Worm (Caenorhabditis elegans) whole organism, young adult: ENCODE measurements around the gene T04C12.8.
A peak's percentile ranks its signal among the peaks of the same experiment; 100 is the strongest.

Experiments
- B0261.1 ChIP-seq: sonication (generic microtip); optimal IDR thresholded peaks from 2 replicates; lab custom pipeline; 2016; ENCODE audit warnings: mild to moderate bottlenecking, missing genetic modification characterization, moderate library complexity, missing compliant biosample characterization
- B0336.3 ChIP-seq: fragments of 200-800 bp; sonication (Bioruptor generic); IDR thresholded peaks from 2 replicates; pipeline ENCODE4 v1.3.6; 2022; ENCODE audit warnings: missing genetic modification characterization, missing compliant biosample characterization
- F23B12.7 ChIP-seq: sonication (generic microtip); optimal IDR thresholded peaks from 2 replicates; lab custom pipeline; 2017; ENCODE audit warnings: missing genetic modification characterization, mild to moderate bottlenecking, missing compliant biosample characterization, antibody characterized with exemption, moderate library complexity; ENCODE audit not compliant: insufficient read depth
- F39B2.1 ChIP-seq: fragments of 200-800 bp; sonication (Bioruptor generic); IDR thresholded peaks from 2 replicates; pipeline ENCODE4 v1.3.6; 2022; ENCODE audit warnings: missing genetic modification reagents, missing genetic modification characterization, missing compliant biosample characterization
- K12H6.12 ChIP-seq: fragments of 200-800 bp; sonication (Bioruptor generic); optimal IDR thresholded peaks from 2 replicates; lab custom pipeline; 2018; ENCODE audit warnings: mild to moderate bottlenecking, missing genetic modification characterization, missing compliant biosample characterization
- T26A5.8 ChIP-seq: sonication (generic microtip); optimal IDR thresholded peaks from 2 replicates; lab custom pipeline; 2016; ENCODE audit warnings: missing genetic modification characterization, missing compliant biosample characterization
- ZK185.1 ChIP-seq: sonication (generic microtip); optimal IDR thresholded peaks from 2 replicates; lab custom pipeline; 2016; ENCODE audit warnings: mild to moderate bottlenecking, missing genetic modification characterization, missing compliant biosample characterization; ENCODE audit not compliant: poor library complexity, severe bottlenecking
- ama-1 ChIP-seq, 3 experiments: fragments of 150-350 bp in 1 of 3; sonication (generic microtip) in 2 of 3; optimal IDR thresholded peaks; 2 replicates each; lab custom pipeline; 2014 to 2018; ENCODE audit warnings: missing biosample characterization in 2 of 3, missing genetic modification characterization in 2 of 3, missing genetic modification reagents in 2 of 3
- aptf-2 ChIP-seq: fragments of 200-800 bp; sonication (Bioruptor generic); conservative IDR thresholded peaks from 2 replicates; pipeline ENCODE4 v1.3.6; 2022; ENCODE audit warnings: missing genetic modification reagents, missing genetic modification characterization, missing compliant biosample characterization
- atf-7 ChIP-seq: sonication (generic microtip); optimal IDR thresholded peaks from 2 replicates; lab custom pipeline; 2017; ENCODE audit warnings: mild to moderate bottlenecking, missing genetic modification characterization, missing compliant biosample characterization
- athp-1 ChIP-seq: sonication (generic microtip); optimal IDR thresholded peaks from 2 replicates; lab custom pipeline; 2017; ENCODE audit warnings: mild to moderate bottlenecking, missing genetic modification characterization, missing compliant biosample characterization
- attf-5 ChIP-seq: fragments of 200-800 bp; sonication (Bioruptor generic); optimal IDR thresholded peaks from 2 replicates; lab custom pipeline; 2018; ENCODE audit warnings: mild to moderate bottlenecking, missing genetic modification characterization, missing compliant biosample characterization
- attf-6 ChIP-seq: fragments of 200-800 bp; sonication (Bioruptor generic); IDR thresholded peaks from 2 replicates; pipeline ENCODE4 v1.3.6; 2022; ENCODE audit warnings: missing genetic modification reagents, missing genetic modification characterization, missing compliant biosample characterization
- bed-1 ChIP-seq: fragments of 200-800 bp; sonication (Bioruptor generic); IDR thresholded peaks from 2 replicates; pipeline ENCODE4 v1.3.6; 2022; ENCODE audit warnings: missing genetic modification reagents, missing genetic modification characterization, missing compliant biosample characterization
- cebp-1 ChIP-seq, 2 experiments: fragments of 200-800 bp in 1 of 2; sonication (Bioruptor generic) in 1 of 2; sonication (generic microtip) in 1 of 2; IDR thresholded peaks in 1 of 2; optimal IDR thresholded peaks in 1 of 2; 2 replicates each; pipeline versions ENCODE4 v1.3.6 to Lab custom; 2017 to 2022; ENCODE audit warnings: missing compliant biosample characterization in 2 of 2, missing genetic modification characterization in 2 of 2, mild to moderate bottlenecking in 1 of 2, missing genetic modification reagents in 1 of 2, moderate library complexity in 1 of 2
- ceh-27 ChIP-seq: fragments of 200-800 bp; sonication (Bioruptor generic); optimal IDR thresholded peaks from 2 replicates; lab custom pipeline; 2018; ENCODE audit warnings: mild to moderate bottlenecking, missing genetic modification characterization, moderate library complexity, missing compliant biosample characterization
- ceh-40 ChIP-seq: fragments of 200-800 bp; sonication (Bioruptor generic); IDR thresholded peaks from 2 replicates; pipeline ENCODE4 v1.3.6; 2022; ENCODE audit warnings: missing genetic modification characterization, missing compliant biosample characterization
- chd-7 ChIP-seq: sonication (generic microtip); optimal IDR thresholded peaks from 2 replicates; lab custom pipeline; 2016; ENCODE audit warnings: mild to moderate bottlenecking, missing genetic modification characterization, moderate library complexity, missing compliant biosample characterization
- hsf-1 ChIP-seq: fragments of 200-800 bp; sonication (Bioruptor generic); IDR thresholded peaks from 2 replicates; pipeline ENCODE4 v1.3.6; 2022; ENCODE audit warnings: missing genetic modification reagents, missing genetic modification characterization, missing compliant biosample characterization
- lin-26 ChIP-seq: fragments of 200-800 bp; sonication (Bioruptor generic); IDR thresholded peaks from 2 replicates; pipeline ENCODE4 v1.3.6; 2022; ENCODE audit warnings: missing genetic modification reagents, missing genetic modification characterization, missing compliant biosample characterization
- lin-54 ChIP-seq: fragments of 200-800 bp; sonication (Bioruptor generic); optimal IDR thresholded peaks from 2 replicates; lab custom pipeline; 2018; ENCODE audit warnings: mild to moderate bottlenecking, missing genetic modification characterization, missing compliant biosample characterization
- lsl-1 ChIP-seq: fragments of 200-800 bp; sonication (Bioruptor generic); optimal IDR thresholded peaks from 2 replicates; lab custom pipeline; 2018; ENCODE audit warnings: mild to moderate bottlenecking, missing genetic modification characterization, moderate library complexity, missing compliant biosample characterization
- mcd-1 ChIP-seq: fragments of 200-800 bp; sonication (Bioruptor generic); IDR thresholded peaks from 2 replicates; pipeline ENCODE4 v1.3.6; 2022; ENCODE audit warnings: missing genetic modification reagents, missing genetic modification characterization, missing compliant biosample characterization
- mxl-1 ChIP-seq: sonication (generic microtip); optimal IDR thresholded peaks from 2 replicates; lab custom pipeline; 2016; ENCODE audit warnings: missing genetic modification characterization, missing compliant biosample characterization
- nfya-2 ChIP-seq: fragments of 200-800 bp; sonication (Bioruptor generic); IDR thresholded peaks from 2 replicates; pipeline ENCODE4 v1.3.6; 2022; ENCODE audit warnings: missing genetic modification reagents, missing genetic modification characterization, missing compliant biosample characterization
- nfyb-1 ChIP-seq: fragments of 200-800 bp; sonication (Bioruptor generic); IDR thresholded peaks from 2 replicates; pipeline ENCODE4 v1.3.6; 2022; ENCODE audit warnings: missing genetic modification reagents, missing genetic modification characterization, missing compliant biosample characterization
- nhr-27 ChIP-seq: fragments of 200-800 bp; sonication (Bioruptor generic); optimal IDR thresholded peaks from 2 replicates; lab custom pipeline; 2018; ENCODE audit warnings: mild to moderate bottlenecking, missing genetic modification characterization, moderate library complexity, missing compliant biosample characterization
- nhr-80 ChIP-seq: sonication (generic microtip); optimal IDR thresholded peaks from 2 replicates; lab custom pipeline; 2016; ENCODE audit warnings: missing genetic modification characterization, missing compliant biosample characterization
- pbrm-1 ChIP-seq: fragments of 200-800 bp; sonication (Bioruptor generic); IDR thresholded peaks from 2 replicates; pipeline ENCODE4 v1.3.6; 2022; ENCODE audit warnings: missing genetic modification reagents, missing genetic modification characterization, missing compliant biosample characterization
- rcor-1 ChIP-seq: fragments of 200-800 bp; sonication (Bioruptor generic); IDR thresholded peaks from 2 replicates; pipeline ENCODE4 v1.3.6; 2022; ENCODE audit warnings: missing genetic modification reagents, missing genetic modification characterization, missing compliant biosample characterization
- repo-1 ChIP-seq: sonication (generic microtip); optimal IDR thresholded peaks from 2 replicates; lab custom pipeline; 2017; ENCODE audit warnings: mild to moderate bottlenecking, missing genetic modification characterization, missing compliant biosample characterization
- sdz-38 ChIP-seq: sonication (generic microtip); optimal IDR thresholded peaks from 2 replicates; lab custom pipeline; 2016; ENCODE audit warnings: missing genotype, missing genetic modification characterization, missing compliant biosample characterization
- snpc-1.3 ChIP-seq: sonication (generic microtip); optimal IDR thresholded peaks from 2 replicates; lab custom pipeline; 2017; ENCODE audit warnings: missing genetic modification characterization, mild to moderate bottlenecking, missing compliant biosample characterization, antibody characterized with exemption, moderate library complexity, missing genotype, missing genetic modification reagents; ENCODE audit not compliant: insufficient read depth
- somi-1 ChIP-seq: fragments of 200-800 bp; sonication (Bioruptor generic); optimal IDR thresholded peaks from 2 replicates; lab custom pipeline; 2018; ENCODE audit warnings: mild to moderate bottlenecking, missing genetic modification characterization, missing compliant biosample characterization
- tbp1 ChIP-seq: fragments of 200-800 bp; sonication (Bioruptor generic); optimal IDR thresholded peaks from 2 replicates; lab custom pipeline; 2018; ENCODE audit warnings: mild to moderate bottlenecking, missing genetic modification characterization, missing compliant biosample characterization
- unc-62 ChIP-seq: fragments of 150-350 bp; optimal IDR thresholded peaks from 2 replicates; lab custom pipeline; 2014; ENCODE audit warnings: missing biosample characterization, missing genetic modification reagents, missing genetic modification characterization
- xnd-1 ChIP-seq: sonication (generic microtip); optimal IDR thresholded peaks from 2 replicates; lab custom pipeline; 2016; ENCODE audit warnings: missing genotype, missing genetic modification reagents, missing genetic modification characterization, missing compliant biosample characterization
- zfh-2 ChIP-seq: fragments of 200-800 bp; sonication (Bioruptor generic); conservative IDR thresholded peaks from 2 replicates; pipeline ENCODE4 v1.3.6; 2022; ENCODE audit warnings: missing genetic modification reagents, missing genetic modification characterization, missing compliant biosample characterization
- ztf-25 ChIP-seq: fragments of 200-800 bp; sonication (Bioruptor generic); IDR thresholded peaks from 2 replicates; pipeline ENCODE4 v1.3.6; 2022; ENCODE audit warnings: missing genetic modification reagents, missing genetic modification characterization, missing compliant biosample characterization
- ztf-3 ChIP-seq: fragments of 200-800 bp; sonication (Bioruptor generic); optimal IDR thresholded peaks from 2 replicates; lab custom pipeline; 2018; ENCODE audit warnings: mild to moderate bottlenecking, missing genetic modification characterization, missing compliant biosample characterization

Gene T04C12.8

DNA sequence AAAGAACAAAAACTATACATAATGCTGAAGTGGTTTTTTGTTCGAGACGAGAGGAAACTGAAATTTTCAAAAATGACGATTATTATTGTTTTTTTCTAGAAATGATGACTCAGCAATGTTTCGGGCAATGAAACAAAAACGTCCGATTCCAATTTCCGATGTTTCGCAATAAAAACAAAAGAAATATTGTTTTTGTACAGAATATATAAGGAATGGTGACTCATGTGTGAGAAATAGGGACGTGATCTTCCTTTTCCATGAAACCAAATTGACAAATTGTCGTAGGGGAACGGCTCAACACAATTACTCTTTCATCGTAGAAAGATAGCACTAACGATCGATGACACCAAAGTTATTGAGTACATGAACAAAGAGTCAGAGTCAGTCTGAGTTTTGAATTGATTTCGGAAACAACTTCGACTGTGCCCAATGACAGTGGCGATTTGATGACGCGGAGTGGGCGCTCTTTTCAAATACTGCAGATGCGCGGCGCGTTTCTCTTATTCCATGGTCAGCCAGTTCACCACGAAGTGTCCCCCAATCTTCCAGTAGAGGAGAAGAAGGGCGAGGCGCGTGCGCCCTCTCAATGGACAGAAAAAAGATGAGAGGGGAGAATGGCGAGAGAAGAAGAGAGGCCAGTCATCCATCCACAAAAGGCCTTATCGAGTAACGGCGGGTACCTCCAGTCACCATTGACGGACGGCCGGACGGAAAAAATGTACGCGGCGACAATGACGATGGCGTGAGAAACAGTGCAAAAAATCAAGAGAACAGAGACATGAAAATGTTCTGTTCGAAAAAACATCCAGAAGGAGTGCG, 6.3 kb upstream of the T04C12.8 start (continued):
- TF ChIP-seq somi-1 (GFP tag; lab: Kevin White, UChicago) (peak; percentile 23), atf-7 (tag; lab: Kevin White, UChicago) (no peak), ama-1 (optimal IDR thresholded peaks at IDR 0.05; lab: Kevin White, UChicago) (no peak), ama-1 (GFP tag; optimal IDR thresholded peaks at IDR 0.05; lab: Kevin White, UChicago) (no peak), nfya-2 (GFP tag; lab: Robert Waterston, UW) (no peak), xnd-1 (tag; lab: Kevin White, UChicago) (no peak), athp-1 (no peak), snpc-1.3 (no peak), nfyb-1 (GFP tag; lab: Robert Waterston, UW) (peak; percentile 37; the same call in 1 of the 2 replicates), lin-54 (no peak), rcor-1 (no peak), attf-6 (no peak), ztf-3 (GFP tag; lab: Kevin White, UChicago) (no peak), B0336.3 (GFP tag; lab: Robert Waterston, UW) (no peak; the same call in 1 of the 2 replicates), F39B2.1 (GFP tag; lab: Robert Waterston, UW) (no peak), attf-5 (GFP tag; lab: Kevin White, UChicago) (peak; percentile 29), nhr-80 (no peak), nhr-27 (tag; lab: Kevin White, UChicago) (peak; percentile 9), aptf-2 (GFP tag; lab: Robert Waterston, UW) (no peak), lsl-1 (GFP tag; lab: Kevin White, UChicago) (no peak), mcd-1 (peak; percentile 43; the same call in 1 of the 2 replicates), unc-62 (GFP tag; lab: Kevin White, UChicago) (no peak), ztf-25 (GFP tag; lab: Robert Waterston, UW) (no peak), lin-26 (GFP tag; lab: Robert Waterston, UW) (peak; percentile 15; the same call in 1 of the 2 replicates), ceh-27 (GFP tag; lab: Kevin White, UChicago) (peak; percentile 73), hsf-1 (GFP tag; lab: Robert Waterston, UW) (no peak), bed-1 (no peak), F23B12.7 (tag; lab: Kevin White, UChicago) (no peak), cebp-1 (GFP tag; IDR thresholded peaks at IDR 0.05; lab: Robert Waterston, UW) (no peak; the same call in 1 of the 2 replicates), cebp-1 (tag; optimal IDR thresholded peaks at IDR 0.05; lab: Kevin White, UChicago) (peak; percentile 61), K12H6.12 (tag; lab: Kevin White, UChicago) (peak; percentile 31), mxl-1 (tag; lab: Kevin White, UChicago) (no peak), zfh-2 (peak; percentile 91), T26A5.8 (tag; lab: Kevin White, UChicago) (no peak), pbrm-1 (GFP tag; lab: Robert Waterston, UW) (peak; percentile 28), B0261.1 (no peak), sdz-38 (tag; lab: Kevin White, UChicago) (no peak)
- TF ChIP-seq, all 124 proteins: peak for 14

DNA sequence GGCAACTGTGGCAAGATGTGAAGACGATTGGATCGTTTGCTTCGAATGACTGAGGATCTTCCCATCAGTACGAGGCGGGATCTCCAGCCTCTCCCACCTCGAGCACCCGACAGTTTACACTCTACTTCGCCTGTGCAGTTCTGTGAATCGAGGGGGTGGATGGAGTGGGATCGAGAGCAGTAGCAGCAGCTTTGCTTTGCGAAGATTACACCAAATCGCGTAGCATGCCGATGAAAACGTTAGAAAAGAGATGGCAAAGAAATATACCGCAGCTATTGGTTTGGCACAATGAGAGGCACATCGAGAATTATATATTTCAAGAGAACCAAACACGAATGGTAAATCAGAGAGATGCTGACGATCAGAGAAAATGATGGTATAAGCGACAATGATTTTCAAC, 5.3 kb upstream of the T04C12.8 start, which contains the start of gene act-3:
TSS of gene act-3 (minus strand) at position 51 of the 400 bp plus-strand sequence.
- peak; percentile 8 for TF ChIP-seq repo-1 (tag; lab: Kevin White, UChicago)
- TF ChIP-seq chd-7 (tag; lab: Kevin White, UChicago), result peak; percentile 7
- TF ChIP-seq pbrm-1 (GFP tag; lab: Robert Waterston, UW), result 0 out of 2 replicates have a peak, but pooled peaks have one; percentile 24
- no peak for TF ChIP-seq ZK185.1
- TF ChIP-seq B0261.1, result no peak
- no peak for TF ChIP-seq B0336.3 (GFP tag; lab: Robert Waterston, UW)
- TF ChIP-seq ceh-40 (GFP tag; lab: Robert Waterston, UW), result no peak
- no peak for TF ChIP-seq tbp1 (GFP tag; lab: Kevin White, UChicago)
- TF ChIP-seq, all 124 proteins: peak for 3
